Worm (Caenorhabditis elegans) whole organism, early embryonic: ENCODE results near the gene end-3.

Experiments
- B0310.2 ChIP-seq: sonication (generic microtip); optimal IDR thresholded peaks from 2 replicates; lab custom pipeline; 2016; ENCODE audit warnings: mild to moderate bottlenecking, missing genetic modification characterization, missing compliant biosample characterization
- F13C5.2 ChIP-seq: sonication (generic microtip); optimal IDR thresholded peaks from 2 replicates; lab custom pipeline; 2017; ENCODE audit warnings: mild to moderate bottlenecking, missing genetic modification characterization, inconsistent platforms, missing compliant biosample characterization
- aly-1 ChIP-seq: sonication (generic microtip); optimal IDR thresholded peaks from 2 replicates; lab custom pipeline; 2016; ENCODE audit warnings: missing genetic modification characterization, missing compliant biosample characterization
- ama-1 ChIP-seq: fragments of 150-350 bp; optimal IDR thresholded peaks from 2 replicates; lab custom pipeline; 2014
- ceh-13 ChIP-seq: fragments of 200-800 bp; sonication (Bioruptor generic); optimal IDR thresholded peaks from 2 replicates; lab custom pipeline; 2018; ENCODE audit warnings: mild to moderate bottlenecking, missing genetic modification characterization, missing compliant biosample characterization
- ceh-36 ChIP-seq: sonication (generic microtip); optimal IDR thresholded peaks from 2 replicates; lab custom pipeline; 2016; ENCODE audit warnings: missing genetic modification characterization, inconsistent platforms, missing compliant biosample characterization
- ets-7 ChIP-seq: sonication (generic microtip); optimal IDR thresholded peaks from 2 replicates; lab custom pipeline; 2016; ENCODE audit warnings: missing genotype, missing genetic modification characterization, missing compliant biosample characterization
- flt-1 ChIP-seq: fragments of 200-800 bp; sonication (Bioruptor generic); IDR thresholded peaks from 2 replicates; pipeline ENCODE4 v1.3.6; 2022; ENCODE audit warnings: missing genetic modification characterization, missing compliant biosample characterization
- hmbx-1 ChIP-seq: sonication (generic microtip); optimal IDR thresholded peaks from 2 replicates; lab custom pipeline; 2016; ENCODE audit warnings: mild to moderate bottlenecking, missing genetic modification characterization, missing compliant biosample characterization
- hmg-4 ChIP-seq: fragments of 200-800 bp; sonication (Bioruptor generic); optimal IDR thresholded peaks from 2 replicates; lab custom pipeline; 2018; ENCODE audit warnings: mild to moderate bottlenecking, missing genetic modification characterization, missing compliant biosample characterization
- hnd-1 ChIP-seq: sonication (generic microtip); optimal IDR thresholded peaks from 2 replicates; lab custom pipeline; 2016; ENCODE audit warnings: missing genetic modification characterization, missing compliant biosample characterization
- pes-1 ChIP-seq: fragments of 200-800 bp; sonication (Bioruptor generic); IDR thresholded peaks from 2 replicates; pipeline ENCODE4 v1.3.6; 2022; ENCODE audit warnings: missing genetic modification reagents, missing genetic modification characterization, missing compliant biosample characterization
- scrt-1 ChIP-seq: fragments of 200-800 bp; sonication (Bioruptor generic); IDR thresholded peaks from 2 replicates; pipeline ENCODE4 v1.3.6; 2022; ENCODE audit warnings: missing genetic modification characterization, missing compliant biosample characterization
- sea-1 ChIP-seq: fragments of 200-800 bp; sonication (Bioruptor generic); conservative IDR thresholded peaks from 2 replicates; pipeline ENCODE4 v1.3.6; 2022; ENCODE audit warnings: missing genetic modification characterization, missing compliant biosample characterization
- tbx-11 ChIP-seq: fragments of 200-800 bp; sonication (Bioruptor generic); IDR thresholded peaks from 2 replicates; pipeline ENCODE4 v1.3.6; 2022; ENCODE audit warnings: missing genetic modification characterization, missing compliant biosample characterization
- tbx-37 ChIP-seq: fragments of 200-800 bp; sonication (Bioruptor generic); conservative IDR thresholded peaks from 2 replicates; pipeline ENCODE4 v1.3.6; 2022; ENCODE audit warnings: missing genetic modification reagents, missing genetic modification characterization, missing compliant biosample characterization
- tra-4 ChIP-seq: sonication (generic microtip); optimal IDR thresholded peaks from 2 replicates; lab custom pipeline; 2017; ENCODE audit warnings: missing genetic modification characterization, missing compliant biosample characterization

Gene end-3

ce11 chrV:14001929-14002328 is 12.6 kb upstream of the end-3 start:
- no peak for TF ChIP-seq tbx-37 (GFP tag; lab: Robert Waterston, UW)
- TF ChIP-seq F13C5.2 (tag; lab: Kevin White, UChicago), result no peak
- no peak for TF ChIP-seq ets-7 (tag; lab: Kevin White, UChicago)
- TF ChIP-seq flt-1 (GFP tag; lab: Robert Waterston, UW), result no peak

- TF ChIP-seq ceh-36 (tag; lab: Kevin White, UChicago), result no peak
- TF ChIP-seq F13C5.2 (tag; lab: Kevin White, UChicago), result no peak
- no peak for TF ChIP-seq tra-4 (tag; lab: Kevin White, UChicago)
- no peak for TF ChIP-seq sea-1 (GFP tag; lab: Robert Waterston, UW)
- TF ChIP-seq hnd-1 (tag; lab: Kevin White, UChicago), result no peak
- no peak for TF ChIP-seq hmbx-1 (tag; lab: Kevin White, UChicago)
- TF ChIP-seq ama-1 (lab: Kevin White, UChicago), result no peak
- no peak for TF ChIP-seq flt-1 (GFP tag; lab: Robert Waterston, UW)
- TF ChIP-seq pes-1 (GFP tag; lab: Robert Waterston, UW), result no peak
- TF ChIP-seq hmg-4 (GFP tag; lab: Kevin White, UChicago), result no peak
- TF ChIP-seq ceh-13 (GFP tag; lab: Kevin White, UChicago), result no peak
- no peak for TF ChIP-seq ets-7 (tag; lab: Kevin White, UChicago)
- no peak for TF ChIP-seq tbx-37 (GFP tag; lab: Robert Waterston, UW)
- TF ChIP-seq B0310.2 (tag; lab: Kevin White, UChicago), result no peak
These were observed 12.1 kb upstream of the end-3 start for ce11 chrV:14002402-14002801.

- TF ChIP-seq ets-7 (tag; lab: Kevin White, UChicago) (no peak), hmg-4 (GFP tag; lab: Kevin White, UChicago) (no peak), tbx-11 (no peak)
These were observed 10.8 kb upstream of the end-3 start for ce11 chrV:14003587-14004156.

- no peak for TF ChIP-seq pes-1 (GFP tag; lab: Robert Waterston, UW)
- no peak for TF ChIP-seq tbx-11
- no peak for TF ChIP-seq hmbx-1 (tag; lab: Kevin White, UChicago)
- TF ChIP-seq ceh-13 (GFP tag; lab: Kevin White, UChicago), result no peak
- no peak for TF ChIP-seq aly-1 (tag; lab: Kevin White, UChicago)
- no peak for TF ChIP-seq ceh-36 (tag; lab: Kevin White, UChicago)
- TF ChIP-seq sea-1 (GFP tag; lab: Robert Waterston, UW), result no peak
- no peak for TF ChIP-seq F13C5.2 (tag; lab: Kevin White, UChicago)
- no peak for TF ChIP-seq ama-1 (lab: Kevin White, UChicago)
- no peak for TF ChIP-seq flt-1 (GFP tag; lab: Robert Waterston, UW)
- TF ChIP-seq hmg-4 (GFP tag; lab: Kevin White, UChicago), result no peak
- TF ChIP-seq B0310.2 (tag; lab: Kevin White, UChicago), result no peak
- no peak for TF ChIP-seq tbx-37 (GFP tag; lab: Robert Waterston, UW)
These were observed 10.2 kb upstream of the end-3 start for ce11 chrV:14004342-14004741.

ce11 chrV:14005812-14006211 is 8.7 kb upstream of the end-3 start, which contains the start of gene ric-7:
TSS of gene ric-7 (minus strand) at chrV:14005912.
- TF ChIP-seq scrt-1, result no peak
- TF ChIP-seq tbx-11, result peak; percentile 29; the same call in 1 of the 2 replicates
- TF ChIP-seq ceh-36 (tag; lab: Kevin White, UChicago), result no peak
- TF ChIP-seq hmg-4 (GFP tag; lab: Kevin White, UChicago), result no peak
- no peak for TF ChIP-seq pes-1 (GFP tag; lab: Robert Waterston, UW)
- TF ChIP-seq flt-1 (GFP tag; lab: Robert Waterston, UW), result no peak

- TF ChIP-seq hmbx-1 (tag; lab: Kevin White, UChicago) (no peak), ceh-36 (tag; lab: Kevin White, UChicago) (no peak), tbx-11 (no peak), sea-1 (GFP tag; lab: Robert Waterston, UW) (no peak), scrt-1 (no peak), tbx-37 (GFP tag; lab: Robert Waterston, UW) (no peak), F13C5.2 (tag; lab: Kevin White, UChicago) (no peak), flt-1 (GFP tag; lab: Robert Waterston, UW) (no peak), hnd-1 (tag; lab: Kevin White, UChicago) (no peak), ets-7 (tag; lab: Kevin White, UChicago) (no peak)
These were observed 7.7 kb upstream of the end-3 start for ce11 chrV:14006819-14007218.

ce11 chrV:14008353-14008859 is 6.1 kb upstream of the end-3 start:
- no peak for TF ChIP-seq tbx-37 (GFP tag; lab: Robert Waterston, UW)
- no peak for TF ChIP-seq hmbx-1 (tag; lab: Kevin White, UChicago)
- TF ChIP-seq B0310.2 (tag; lab: Kevin White, UChicago), result no peak
- peak; percentile 35 for TF ChIP-seq ama-1 (lab: Kevin White, UChicago)
- TF ChIP-seq hnd-1 (tag; lab: Kevin White, UChicago), result no peak
- TF ChIP-seq sea-1 (GFP tag; lab: Robert Waterston, UW), result no peak
- no peak for TF ChIP-seq pes-1 (GFP tag; lab: Robert Waterston, UW)
- no peak for TF ChIP-seq aly-1 (tag; lab: Kevin White, UChicago)
- no peak for TF ChIP-seq ceh-13 (GFP tag; lab: Kevin White, UChicago)

ce11 chrV:14010021-14010420 is 4.5 kb upstream of the end-3 start:
- TF ChIP-seq tra-4 (tag; lab: Kevin White, UChicago), result no peak
